Worm (Caenorhabditis elegans) whole organism, late embryonic: ENCODE measurements around the gene F49H6.17.

Experiments used
- dve-1 ChIP-seq: sonication (generic microtip); optimal IDR thresholded peaks from 2 replicates; lab custom pipeline; 2017; ENCODE audit warnings: antibody characterized with exemption, mild to moderate bottlenecking, missing genetic modification characterization, missing compliant biosample characterization
- sox-4 ChIP-seq: sonication (generic microtip); optimal IDR thresholded peaks from 2 replicates; lab custom pipeline; 2017; ENCODE audit warnings: mild to moderate bottlenecking, missing genetic modification characterization, inconsistent platforms, missing compliant biosample characterization

DNA sequence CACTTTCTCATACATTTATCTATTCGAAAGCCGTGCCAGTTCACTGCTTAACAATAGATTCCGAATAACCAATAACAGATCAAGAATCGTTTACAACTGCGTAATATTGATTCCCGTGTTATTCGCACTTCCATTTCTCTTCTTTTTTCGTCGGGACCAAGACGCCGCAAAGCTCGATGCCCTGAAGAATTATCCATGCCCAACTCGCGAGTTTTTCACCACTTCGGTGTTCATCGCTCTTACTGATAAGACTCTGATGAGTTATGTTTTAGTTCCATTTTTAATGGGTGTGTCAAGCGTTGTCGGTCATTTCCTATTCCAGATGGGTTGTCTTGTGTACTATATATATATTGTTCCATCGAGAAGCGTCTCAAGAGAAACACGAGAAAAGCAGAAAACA, 46.5 kb upstream of the F49H6.17 start:
- TF ChIP-seq dve-1 (no peak), sox-4 (no peak)
